Worm (Caenorhabditis elegans): ENCODE measurements around the gene spe-18.
A peak's percentile ranks its signal among the peaks of the same experiment; 100 is the strongest.

spe-18 gene

ce11 chrII:13156971-13157370, 3.8 kb upstream of the spe-18 start, which contains the start of the genes hpr-17 and F32A11.1 (continued):
- TF ChIP-seq B0019.2 (GFP tag; conservative IDR thresholded peaks at IDR 0.05), result 0 out of 2 replicates have a peak, but pooled peaks have one; percentile 34
- TF ChIP-seq mel-28 (tag; optimal IDR thresholded peaks at IDR 0.05; ENCODE audit: borderline replicate concordance), result no peak
- peak; percentile 49 for TF ChIP-seq D2030.7 (GFP tag; IDR thresholded peaks at IDR 0.05)
- no peak for TF ChIP-seq unc-130 (GFP tag; optimal IDR thresholded peaks at IDR 0.05)
- TF ChIP-seq sdz-38 (tag; optimal IDR thresholded peaks at IDR 0.05), result no peak
- TF ChIP-seq T26A5.8 (tag; optimal IDR thresholded peaks at IDR 0.05), result no peak
- TF ChIP-seq ceh-58 (GFP tag; IDR thresholded peaks at IDR 0.05), result no peak
- TF ChIP-seq Y67H2A.10 (GFP tag; conservative IDR thresholded peaks at IDR 0.05), result no peak
- TF ChIP-seq F23B12.7 (tag; optimal IDR thresholded peaks at IDR 0.05; ENCODE audit: insufficient read depth), result no peak
- TF ChIP-seq ztf-25 (GFP tag; IDR thresholded peaks at IDR 0.05), result no peak
- no peak for TF ChIP-seq lin-26 (GFP tag; IDR thresholded peaks at IDR 0.05)

ce11 chrII:13156071-13156470, 2.9 kb upstream of the spe-18 start:
- TF ChIP-seq let-526 (GFP tag; IDR thresholded peaks at IDR 0.05) (no peak), lsy-27 (tag; optimal IDR thresholded peaks at IDR 0.05; ENCODE audit: borderline replicate concordance, insufficient read depth) (no peak), efl-1 (GFP tag; optimal IDR thresholded peaks at IDR 0.05) (no peak), D2030.7 (GFP tag; IDR thresholded peaks at IDR 0.05) (0 out of 2 replicates have a peak, but pooled peaks have one; percentile 11), lin-54 (GFP tag; optimal IDR thresholded peaks at IDR 0.05) (peak; percentile 59), T07F8.4 (tag; optimal IDR thresholded peaks at IDR 0.05) (no peak), mcd-1 (GFP tag; IDR thresholded peaks at IDR 0.05) (peak; percentile 63)

- 0 out of 2 replicates have a peak, but pooled peaks have one; percentile 13 for TF ChIP-seq zfh-2 (GFP tag; conservative IDR thresholded peaks at IDR 0.05)
- TF ChIP-seq madf-6 (GFP tag; IDR thresholded peaks at IDR 0.05), result no peak
- TF ChIP-seq egrh-3 (GFP tag; IDR thresholded peaks at IDR 0.05), result 0 out of 2 replicates have a peak, but pooled peaks have one; percentile 19
Observed at ce11 chrII:13152409-13152808, 790 bp downstream of the spe-18 start.

ce11 chrII:13149965-13150364, 3.2 kb downstream of the spe-18 start:
- TF ChIP-seq ztf-26 (tag; optimal IDR thresholded peaks at IDR 0.05), result peak; percentile 30
- TF ChIP-seq nhr-120 (GFP tag; IDR thresholded peaks at IDR 0.05), result no peak

ce11 chrII:13148247-13148646, 5.0 kb downstream of the spe-18 start:
- TF ChIP-seq dox-1 (GFP tag; IDR thresholded peaks at IDR 0.05) (no peak), ceh-100 (GFP tag; IDR thresholded peaks at IDR 0.05) (no peak), Y67H2A.10 (GFP tag; conservative IDR thresholded peaks at IDR 0.05) (no peak), die-1 (tag; optimal IDR thresholded peaks at IDR 0.05) (no peak), attf-5 (GFP tag; optimal IDR thresholded peaks at IDR 0.05) (no peak), ceh-27 (GFP tag; optimal IDR thresholded peaks at IDR 0.05) (no peak), F37B4.10 (GFP tag; IDR thresholded peaks at IDR 0.05) (no peak), sdz-38 (tag; optimal IDR thresholded peaks at IDR 0.05) (no peak), zim-3 (tag; optimal IDR thresholded peaks at IDR 0.05) (no peak), lsl-1 (GFP tag; optimal IDR thresholded peaks at IDR 0.05) (no peak), nhr-90 (tag; optimal IDR thresholded peaks at IDR 0.05) (no peak), let-526 (GFP tag; IDR thresholded peaks at IDR 0.05) (no peak), bed-2 (GFP tag; IDR thresholded peaks at IDR 0.05) (no peak), ekl-4 (GFP tag; IDR thresholded peaks at IDR 0.05) (no peak), let-607 (tag; optimal IDR thresholded peaks at IDR 0.05) (no peak), sptf-2 (GFP tag; optimal IDR thresholded peaks at IDR 0.05) (no peak), B0019.2 (GFP tag; conservative IDR thresholded peaks at IDR 0.05) (no peak), D2030.7 (GFP tag; IDR thresholded peaks at IDR 0.05) (no peak)
